Fruit fly (Drosophila melanogaster): ENCODE results near the gene Spps.

Gene Spps

dm6 chr3R:24226744-24227143, at the start of gene Spps, which contains the start of gene CG13609:
Gene Spps, minus strand, starts transcription at chr3R:24226934.
Gene CG13609, plus strand, starts transcription at chr3R:24227023.
- TF ChIP-seq Dfd (GFP tag; optimal IDR thresholded peaks at IDR 0.05) (no peak), Myc (optimal IDR thresholded peaks at IDR 0.05) (peak; percentile 6), psq (GFP tag; optimal IDR thresholded peaks at IDR 0.05) (peak; percentile 11), dmrt93B (GFP tag; optimal IDR thresholded peaks at IDR 0.05) (no peak), Rel (GFP tag; optimal IDR thresholded peaks at IDR 0.05) (no peak), Rel (tag; optimal IDR thresholded peaks at IDR 0.05) (peak; percentile 27), foxo (GFP tag; optimal IDR thresholded peaks at IDR 0.05) (peak in 1 of 2 experiments; percentile 10), usp (GFP tag; optimal IDR thresholded peaks at IDR 0.05) (no peak), Sp1 (GFP tag; optimal IDR thresholded peaks at IDR 0.05) (peak; percentile 36)

- no peak for TF ChIP-seq Dif (GFP tag; optimal IDR thresholded peaks at IDR 0.05; ENCODE audit: partially characterized antibody)
- no peak for TF ChIP-seq rgr (GFP tag; optimal IDR thresholded peaks at IDR 0.05)
Measured at dm6 chr3R:24275463-24275862, 48.7 kb upstream of the Spps start.

dm6 chr3R:24274212-24274611, 47.5 kb upstream of the Spps start:
- TF ChIP-seq lola (GFP tag; optimal IDR thresholded peaks at IDR 0.05), result no peak
- TF ChIP-seq br (GFP tag; optimal IDR thresholded peaks at IDR 0.05), result no peak
- no peak for TF ChIP-seq Sp1 (GFP tag; optimal IDR thresholded peaks at IDR 0.05)
- no peak for TF ChIP-seq Rel (GFP tag; optimal IDR thresholded peaks at IDR 0.05)
- no peak for TF ChIP-seq Rel (tag; optimal IDR thresholded peaks at IDR 0.05)
- TF ChIP-seq sage (GFP tag; optimal IDR thresholded peaks at IDR 0.05), result no peak

dm6 chr3R:24272775-24273290, 46.1 kb upstream of the Spps start, which contains the start of gene Orct2:
Gene Orct2, plus strand, starts transcription at chr3R:24273029.
- TF ChIP-seq Sp1 (GFP tag; optimal IDR thresholded peaks at IDR 0.05), result peak; percentile 28
- no peak for TF ChIP-seq jim (GFP tag; optimal IDR thresholded peaks at IDR 0.05)
- no peak for TF ChIP-seq Rel (GFP tag; optimal IDR thresholded peaks at IDR 0.05)
- TF ChIP-seq Rel (tag; optimal IDR thresholded peaks at IDR 0.05), result peak; percentile 18
- peak; percentile 6 to 11 for TF ChIP-seq dl (GFP tag; optimal IDR thresholded peaks at IDR 0.05; ENCODE audit: insufficient read depth in 1 of 2, partially characterized antibody in 2 of 2)
- TF ChIP-seq Dif (GFP tag; optimal IDR thresholded peaks at IDR 0.05; ENCODE audit: partially characterized antibody), result peak; percentile 55
- TF ChIP-seq ey (GFP tag; optimal IDR thresholded peaks at IDR 0.05), result no peak
- peak in 1 of 2 experiments; percentile 22 for TF ChIP-seq foxo (GFP tag; optimal IDR thresholded peaks at IDR 0.05)
- TF ChIP-seq CG9705 (GFP tag; optimal IDR thresholded peaks at IDR 0.05), result no peak
- peak; percentile 37 for TF ChIP-seq h (GFP tag; optimal IDR thresholded peaks at IDR 0.05)
- peak; percentile 45 for TF ChIP-seq psq (GFP tag; optimal IDR thresholded peaks at IDR 0.05)
- peak; percentile 12 for TF ChIP-seq rgr (GFP tag; optimal IDR thresholded peaks at IDR 0.05)
- TF ChIP-seq Jra (GFP tag; optimal IDR thresholded peaks at IDR 0.05), result peak; percentile 69
- peak; percentile 74 for TF ChIP-seq Hnf4 (GFP tag; optimal IDR thresholded peaks at IDR 0.05)
- peak; percentile 40 for TF ChIP-seq br (GFP tag; optimal IDR thresholded peaks at IDR 0.05)

- TF ChIP-seq fru (GFP tag; optimal IDR thresholded peaks at IDR 0.05) (peak; percentile 21), woc (GFP tag; optimal IDR thresholded peaks at IDR 0.05) (peak; percentile 61), Dif (GFP tag; optimal IDR thresholded peaks at IDR 0.05; ENCODE audit: partially characterized antibody) (no peak)
Measured at dm6 chr3R:24272232-24272631, 45.5 kb upstream of the Spps start.

- TF ChIP-seq br (GFP tag; optimal IDR thresholded peaks at IDR 0.05) (peak; percentile 12), Myc (optimal IDR thresholded peaks at IDR 0.05) (peak; percentile 54), Hr83 (GFP tag; optimal IDR thresholded peaks at IDR 0.05; ENCODE audit: poor library complexity, severe bottlenecking) (peak; percentile 61), HLH106 (tag; optimal IDR thresholded peaks at IDR 0.05) (peak; percentile 17), Vsx2 (GFP tag; optimal IDR thresholded peaks at IDR 0.05; ENCODE audit: partially characterized antibody) (no peak), Dif (GFP tag; optimal IDR thresholded peaks at IDR 0.05; ENCODE audit: partially characterized antibody) (peak; percentile 49), foxo (GFP tag; optimal IDR thresholded peaks at IDR 0.05) (no peak), h (GFP tag; optimal IDR thresholded peaks at IDR 0.05) (peak; percentile 64), Rel (GFP tag; optimal IDR thresholded peaks at IDR 0.05) (no peak), Rel (tag; optimal IDR thresholded peaks at IDR 0.05) (peak; percentile 85), rgr (GFP tag; optimal IDR thresholded peaks at IDR 0.05) (peak; percentile 1), Hnf4 (GFP tag; optimal IDR thresholded peaks at IDR 0.05) (no peak), lola (GFP tag; optimal IDR thresholded peaks at IDR 0.05) (no peak), CG32264 (GFP tag; optimal IDR thresholded peaks at IDR 0.05) (no peak), OdsH (GFP tag; optimal IDR thresholded peaks at IDR 0.05) (peak; percentile 4), ey (GFP tag; optimal IDR thresholded peaks at IDR 0.05) (no peak), Jra (GFP tag; optimal IDR thresholded peaks at IDR 0.05) (peak; percentile 57), Dfd (GFP tag; optimal IDR thresholded peaks at IDR 0.05) (no peak), Sp1 (GFP tag; optimal IDR thresholded peaks at IDR 0.05) (peak; percentile 36), jim (GFP tag; optimal IDR thresholded peaks at IDR 0.05) (peak; percentile 1)
Measured at dm6 chr3R:24271071-24271470, 44.3 kb upstream of the Spps start, which contains the start of gene jar. Gene jar, minus strand, starts transcription at chr3R:24271233.

All from whole organism, wandering third instar larva.